Fruit fly (Drosophila melanogaster): ENCODE measurements around the gene Ppm1.

Ppm1 gene

dm6 chr3L:552950-553349 is 28.2 kb upstream of the Ppm1 start:
- TF ChIP-seq CG34367 (tag; optimal IDR thresholded peaks at IDR 0.05) (peak; percentile 88), CG12605 (GFP tag; IDR thresholded peaks at IDR 0.05) (peak; percentile 71), CG8301 (tag; optimal IDR thresholded peaks at IDR 0.05) (peak; percentile 64), Pif1B (GFP tag; optimal IDR thresholded peaks at IDR 0.05) (peak; percentile 92), CG14655 (GFP tag; optimal IDR thresholded peaks at IDR 0.05) (peak; percentile 67), CG17806 (tag; optimal IDR thresholded peaks at IDR 0.05) (peak; percentile 93), CG32121 (GFP tag; IDR thresholded peaks at IDR 0.05) (peak; percentile 79), CG4496 (GFP tag; IDR thresholded peaks at IDR 0.05) (peak; percentile 92), fd96Ca (GFP tag; IDR thresholded peaks at IDR 0.05) (peak; percentile 84), EcR (GFP tag; optimal IDR thresholded peaks at IDR 0.05) (peak; percentile 86), D1 (tag; optimal IDR thresholded peaks at IDR 0.05) (peak; percentile 84), CG10348 (GFP tag; IDR thresholded peaks at IDR 0.05) (0 out of 2 replicates have a peak, but pooled peaks have one; percentile 13), CG15710 (tag; optimal IDR thresholded peaks at IDR 0.05) (peak; percentile 97), Pif1A (GFP tag; optimal IDR thresholded peaks at IDR 0.05) (peak; percentile 94), CG9948 (tag; optimal IDR thresholded peaks at IDR 0.05) (peak; percentile 88), CG13204 (GFP tag; optimal IDR thresholded peaks at IDR 0.05) (peak; percentile 93), rn (GFP tag; IDR thresholded peaks at IDR 0.05) (peak; percentile 79), Ets98B (GFP tag; IDR thresholded peaks at IDR 0.05) (peak; percentile 85), Snoo (tag; optimal IDR thresholded peaks at IDR 0.05) (peak; percentile 89), gl (tag; optimal IDR thresholded peaks at IDR 0.05) (peak; percentile 94), CG8159 (tag; optimal IDR thresholded peaks at IDR 0.05) (peak; percentile 96)

- TF ChIP-seq CG34367 (tag; optimal IDR thresholded peaks at IDR 0.05) (peak; percentile 34), CG9948 (tag; optimal IDR thresholded peaks at IDR 0.05) (peak; percentile 69), D1 (tag; optimal IDR thresholded peaks at IDR 0.05) (no peak), CG10348 (GFP tag; IDR thresholded peaks at IDR 0.05) (no peak), gl (tag; optimal IDR thresholded peaks at IDR 0.05) (no peak), CG8159 (tag; optimal IDR thresholded peaks at IDR 0.05) (peak; percentile 61), fd96Ca (GFP tag; IDR thresholded peaks at IDR 0.05) (peak; percentile 10; the same call in 1 of the 3 replicates), Pif1B (GFP tag; optimal IDR thresholded peaks at IDR 0.05) (peak; percentile 31), CG17806 (tag; optimal IDR thresholded peaks at IDR 0.05) (peak; percentile 60), CG8301 (tag; optimal IDR thresholded peaks at IDR 0.05) (peak; percentile 79), CG32121 (GFP tag; IDR thresholded peaks at IDR 0.05) (peak; percentile 40; the same call in 1 of the 2 replicates), CG4496 (GFP tag; IDR thresholded peaks at IDR 0.05) (peak; percentile 83; the same call in 2 of the 3 replicates), CG13204 (GFP tag; optimal IDR thresholded peaks at IDR 0.05) (no peak), Snoo (tag; optimal IDR thresholded peaks at IDR 0.05) (no peak), CG14655 (GFP tag; optimal IDR thresholded peaks at IDR 0.05) (peak; percentile 80), CG15710 (tag; optimal IDR thresholded peaks at IDR 0.05) (peak; percentile 43), Ets98B (GFP tag; IDR thresholded peaks at IDR 0.05) (peak; percentile 58), CG12605 (GFP tag; IDR thresholded peaks at IDR 0.05) (peak; percentile 73), Pif1A (GFP tag; optimal IDR thresholded peaks at IDR 0.05) (peak; percentile 59), rn (GFP tag; IDR thresholded peaks at IDR 0.05) (peak; percentile 39; the same call in 1 of the 2 replicates), EcR (GFP tag; optimal IDR thresholded peaks at IDR 0.05) (no peak)
These were observed 26.6 kb upstream of the Ppm1 start for dm6 chr3L:554577-554976.

DNA sequence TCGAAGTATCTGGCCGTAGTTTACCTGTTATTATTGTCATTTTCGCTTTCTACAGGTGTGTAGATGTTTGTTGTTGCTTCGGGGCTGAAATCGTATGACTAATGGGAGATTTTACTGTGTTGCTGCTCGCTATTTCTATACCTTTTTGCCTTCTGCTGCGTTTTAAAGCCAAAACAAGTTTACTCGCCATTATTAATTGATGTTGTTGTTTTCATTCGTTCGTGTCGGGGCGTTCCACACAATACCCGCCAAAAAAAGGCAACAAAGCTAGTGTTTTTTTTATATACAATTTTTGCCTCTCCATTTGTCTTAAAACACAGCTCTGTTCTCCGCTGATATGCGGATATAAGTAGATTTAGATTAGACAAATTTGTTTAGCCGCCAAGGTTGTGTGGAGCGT is 25.8 kb upstream of the Ppm1 start:
- TF ChIP-seq CG8301 (tag; optimal IDR thresholded peaks at IDR 0.05) (no peak), EcR (GFP tag; optimal IDR thresholded peaks at IDR 0.05) (peak; percentile 6), CG32121 (GFP tag; IDR thresholded peaks at IDR 0.05) (no peak), fd96Ca (GFP tag; IDR thresholded peaks at IDR 0.05) (no peak), CG4496 (GFP tag; IDR thresholded peaks at IDR 0.05) (no peak), Pif1A (GFP tag; optimal IDR thresholded peaks at IDR 0.05) (no peak)

DNA sequence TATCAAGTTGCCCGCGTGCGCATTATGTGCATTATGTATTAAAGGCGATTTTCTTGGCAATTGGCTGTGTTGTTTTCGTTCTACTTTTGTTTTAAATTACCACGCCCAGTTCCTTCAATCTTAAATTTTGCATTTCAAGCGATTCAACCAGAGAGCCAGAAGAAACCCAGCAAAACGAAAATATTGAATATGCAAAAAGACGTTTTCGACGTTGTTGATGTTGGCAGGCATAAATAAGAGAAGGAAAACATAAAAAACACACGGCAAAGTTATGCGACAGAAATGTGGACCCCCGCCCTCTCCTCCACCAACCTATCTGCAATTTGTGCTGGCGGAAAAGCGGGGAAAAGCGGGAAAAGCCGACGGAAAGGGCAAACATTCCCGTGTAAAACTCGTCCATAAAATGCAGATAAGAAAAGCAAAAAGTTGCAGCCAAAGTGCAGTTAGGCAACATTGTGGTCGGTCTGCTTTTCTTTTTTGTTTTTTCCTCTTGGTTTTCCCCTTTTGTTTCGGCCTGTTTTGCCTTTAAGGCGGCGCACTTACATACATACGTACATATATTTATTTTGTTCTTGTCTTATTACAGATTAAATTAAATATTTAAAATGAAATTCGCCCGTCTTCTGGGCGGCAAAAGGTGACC is 25.1 kb upstream of the Ppm1 start:
- TF ChIP-seq D1 (tag; optimal IDR thresholded peaks at IDR 0.05) (no peak), CG4496 (GFP tag; IDR thresholded peaks at IDR 0.05) (0 out of 3 replicates have a peak, but pooled peaks have one; percentile 37), Pif1A (GFP tag; optimal IDR thresholded peaks at IDR 0.05) (no peak)

DNA sequence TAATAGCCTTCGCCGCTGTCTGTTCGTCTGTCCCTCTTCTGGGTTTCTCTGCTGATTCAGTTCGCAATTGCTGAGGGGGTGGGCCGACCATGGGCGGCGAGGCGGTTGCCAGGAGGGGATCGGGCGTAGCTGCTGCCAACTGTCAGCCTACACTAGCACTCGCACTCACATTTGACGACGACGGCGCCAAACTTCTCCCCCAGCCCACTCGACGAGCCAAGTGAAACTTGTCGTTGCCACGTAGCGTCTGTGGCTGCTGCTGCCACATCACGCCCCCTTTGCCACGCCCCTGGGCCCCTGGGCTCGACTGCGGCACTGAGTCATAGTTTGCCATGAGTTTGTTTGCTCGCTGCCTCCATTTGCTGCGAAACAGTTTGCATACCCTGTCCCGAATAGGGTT is 23.8 kb upstream of the Ppm1 start:
- TF ChIP-seq CG8159 (tag; optimal IDR thresholded peaks at IDR 0.05) (peak; percentile 65), Pif1A (GFP tag; optimal IDR thresholded peaks at IDR 0.05) (peak; percentile 53), D1 (tag; optimal IDR thresholded peaks at IDR 0.05) (no peak), CG12605 (GFP tag; IDR thresholded peaks at IDR 0.05) (peak; percentile 75), CG9948 (tag; optimal IDR thresholded peaks at IDR 0.05) (peak; percentile 44), fd96Ca (GFP tag; IDR thresholded peaks at IDR 0.05) (peak; percentile 90), CG8301 (tag; optimal IDR thresholded peaks at IDR 0.05) (peak; percentile 36), CG34367 (tag; optimal IDR thresholded peaks at IDR 0.05) (peak; percentile 52), CG17806 (tag; optimal IDR thresholded peaks at IDR 0.05) (peak; percentile 53), CG15710 (tag; optimal IDR thresholded peaks at IDR 0.05) (peak; percentile 71), CG10348 (GFP tag; IDR thresholded peaks at IDR 0.05) (peak; percentile 56; the same call in 1 of the 2 replicates), EcR (GFP tag; optimal IDR thresholded peaks at IDR 0.05) (peak; percentile 15), Pif1B (GFP tag; optimal IDR thresholded peaks at IDR 0.05) (no peak), CG14655 (GFP tag; optimal IDR thresholded peaks at IDR 0.05) (peak; percentile 55), Snoo (tag; optimal IDR thresholded peaks at IDR 0.05) (peak; percentile 57), CG32121 (GFP tag; IDR thresholded peaks at IDR 0.05) (peak; percentile 89), CG4496 (GFP tag; IDR thresholded peaks at IDR 0.05) (peak; percentile 89), gl (tag; optimal IDR thresholded peaks at IDR 0.05) (no peak), Ets98B (GFP tag; IDR thresholded peaks at IDR 0.05) (peak; percentile 89), CG13204 (GFP tag; optimal IDR thresholded peaks at IDR 0.05) (peak; percentile 71), rn (GFP tag; IDR thresholded peaks at IDR 0.05) (peak; percentile 60)

Data from whole organism, pupa.